Fruit fly (Drosophila melanogaster): Measurements from ENCODE around the gene CG7560.

CG7560 gene

dm6 chr3L:11419344-11419743, 5.6 kb upstream of the CG7560 start (continued):
- no peak for TF ChIP-seq CG1602 (GFP tag; optimal IDR thresholded peaks at IDR 0.05)
- no peak for TF ChIP-seq shn (GFP tag; optimal IDR thresholded peaks at IDR 0.05)
- TF ChIP-seq gcm (GFP tag; optimal IDR thresholded peaks at IDR 0.05) = no peak
- TF ChIP-seq CG17385 (GFP tag; optimal IDR thresholded peaks at IDR 0.05) = peak; percentile 4
- TF ChIP-seq scrt (GFP tag; optimal IDR thresholded peaks at IDR 0.05) = no peak
- no peak for TF ChIP-seq CG2712 (tag; optimal IDR thresholded peaks at IDR 0.05)
- no peak for TF ChIP-seq CG18476 (GFP tag; optimal IDR thresholded peaks at IDR 0.05)
- no peak for TF ChIP-seq row (GFP tag; IDR thresholded peaks at IDR 0.05)
- TF ChIP-seq ind (GFP tag; optimal IDR thresholded peaks at IDR 0.05) = no peak
- TF ChIP-seq dmrt11E (tag; optimal IDR thresholded peaks at IDR 0.05) = no peak
- no peak for TF ChIP-seq CG11456 (GFP tag; IDR thresholded peaks at IDR 0.05)
- TF ChIP-seq CG14050 (GFP tag; IDR thresholded peaks at IDR 0.05) = no peak
- no peak for TF ChIP-seq CG5953 (GFP tag; IDR thresholded peaks at IDR 0.05)
- TF ChIP-seq lov (optimal IDR thresholded peaks at IDR 0.05) = no peak
- TF ChIP-seq lov (GFP tag; IDR thresholded peaks at IDR 0.05) = no peak
- peak; percentile 7 for TF ChIP-seq org-1 (GFP tag; optimal IDR thresholded peaks at IDR 0.05)
- no peak for TF ChIP-seq Dbx (GFP tag; IDR thresholded peaks at IDR 0.05)
- no peak for TF ChIP-seq disco-r (GFP tag; optimal IDR thresholded peaks at IDR 0.05)
- no peak for TF ChIP-seq mam (GFP tag; optimal IDR thresholded peaks at IDR 0.05)
- TF ChIP-seq Rfx (GFP tag; IDR thresholded peaks at IDR 0.05) = peak; percentile 24; the same call in 1 of the 2 replicates
- no peak for TF ChIP-seq zfh2 (GFP tag; optimal IDR thresholded peaks at IDR 0.05)
- TF ChIP-seq sc (optimal IDR thresholded peaks at IDR 0.05) = no peak
- TF ChIP-seq sc (GFP tag; optimal IDR thresholded peaks at IDR 0.05) = no peak
- 0 out of 2 replicates have a peak, but pooled peaks have one; percentile 22 for TF ChIP-seq CG11247 (GFP tag; IDR thresholded peaks at IDR 0.05)
- no peak for TF ChIP-seq BtbVII (GFP tag; optimal IDR thresholded peaks at IDR 0.05)
- TF ChIP-seq Taf1 (GFP tag; IDR thresholded peaks at IDR 0.05) = no peak
- TF ChIP-seq Hey (tag; optimal IDR thresholded peaks at IDR 0.05) = peak; percentile 16
- TF ChIP-seq CG30403 (GFP tag; optimal IDR thresholded peaks at IDR 0.05) = no peak
- TF ChIP-seq HLHmδ (GFP tag; optimal IDR thresholded peaks at IDR 0.05) = no peak
- TF ChIP-seq Ssrp (tag; optimal IDR thresholded peaks at IDR 0.05) = no peak
- TF ChIP-seq CG14667 (GFP tag; IDR thresholded peaks at IDR 0.05) = no peak
- peak; percentile 55 for TF ChIP-seq CG12769 (tag; optimal IDR thresholded peaks at IDR 0.05)
- TF ChIP-seq HLH3B (GFP tag; IDR thresholded peaks at IDR 0.05) = no peak
- no peak for TF ChIP-seq CG2129 (GFP tag; IDR thresholded peaks at IDR 0.05; ENCODE audit: partially characterized antibody)
- TF ChIP-seq Ptx1 (GFP tag; IDR thresholded peaks at IDR 0.05) = 0 out of 2 replicates have a peak, but pooled peaks have one; percentile 24
- no peak for TF ChIP-seq CG18764 (GFP tag; optimal IDR thresholded peaks at IDR 0.05)
- no peak for TF ChIP-seq CG13424 (tag; optimal IDR thresholded peaks at IDR 0.05)
- no peak for TF ChIP-seq trh (GFP tag; optimal IDR thresholded peaks at IDR 0.05)
- no peak for TF ChIP-seq wdn (GFP tag; IDR thresholded peaks at IDR 0.05)
- no peak for TF ChIP-seq croc (GFP tag; conservative IDR thresholded peaks at IDR 0.05)
- TF ChIP-seq Ets65A (GFP tag) = peak; percentile 67
- TF ChIP-seq Optix (GFP tag; IDR thresholded peaks at IDR 0.05) = no peak
- no peak for TF ChIP-seq NFAT (GFP tag; IDR thresholded peaks at IDR 0.05)
- TF ChIP-seq bsh (GFP tag; optimal IDR thresholded peaks at IDR 0.05) = no peak
- no peak for TF ChIP-seq Xbp1 (GFP tag; optimal IDR thresholded peaks at IDR 0.05)
- TF ChIP-seq NC2α (GFP tag; optimal IDR thresholded peaks at IDR 0.05) = no peak
- no peak for TF ChIP-seq CG3726 (GFP tag; IDR thresholded peaks at IDR 0.05)
- peak; percentile 91 for TF ChIP-seq CG2199 (GFP tag; IDR thresholded peaks at IDR 0.05)
- no peak for TF ChIP-seq otp (GFP tag; IDR thresholded peaks at IDR 0.05)
- no peak for TF ChIP-seq Hmx (GFP tag; optimal IDR thresholded peaks at IDR 0.05)
- no peak for TF ChIP-seq CG4617 (GFP tag; optimal IDR thresholded peaks at IDR 0.05; ENCODE audit: borderline replicate concordance)
- no peak for TF ChIP-seq Sox102F (GFP tag; optimal IDR thresholded peaks at IDR 0.05)
- no peak for TF ChIP-seq CG14710 (tag; optimal IDR thresholded peaks at IDR 0.05)
